Fruit fly (Drosophila melanogaster): ENCODE results near the gene CG13599.

Gene CG13599

DNA sequence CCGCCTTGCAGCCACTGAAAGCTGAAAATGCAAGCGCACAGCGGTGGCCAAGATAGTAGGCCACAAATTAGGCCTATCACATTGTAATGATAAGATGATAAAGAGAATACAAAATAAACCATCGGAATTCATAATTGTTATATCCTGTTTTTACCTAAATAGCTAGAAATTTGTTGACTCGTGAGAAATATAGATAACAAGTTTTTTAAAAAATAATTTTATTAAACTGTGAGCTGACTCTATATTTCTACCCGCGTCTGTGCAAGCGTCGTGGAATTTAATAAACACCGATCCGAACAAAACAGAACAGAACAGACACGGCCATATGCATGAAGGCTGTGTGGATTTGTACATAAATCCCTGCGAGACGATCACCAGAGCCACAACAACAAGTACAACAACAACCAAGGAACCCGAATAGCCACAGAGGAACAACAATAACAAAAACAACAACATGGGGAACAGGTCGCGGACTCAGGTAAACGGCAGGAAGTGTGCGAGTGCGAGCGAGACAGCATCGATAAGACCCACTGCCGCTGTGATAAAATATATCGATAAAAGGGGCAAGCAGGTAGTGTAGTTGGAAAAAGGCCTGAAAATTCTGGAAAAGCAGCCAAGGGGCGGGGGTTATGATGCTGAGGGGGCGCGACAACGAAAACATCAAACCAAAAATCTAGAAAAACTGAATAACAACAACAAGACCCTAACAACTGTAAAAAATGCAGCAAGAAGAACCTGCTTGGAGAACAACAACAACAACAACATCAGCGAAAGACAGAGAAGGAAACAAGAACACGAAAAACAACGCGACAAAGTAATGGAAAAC, 45.0 kb upstream of the CG13599 start (continued):
- peak; percentile 57; the same call in 2 of the 3 replicates for TF ChIP-seq Aef1 (GFP tag; IDR thresholded peaks at IDR 0.05)
- TF ChIP-seq CG11247 (GFP tag; IDR thresholded peaks at IDR 0.05): peak; percentile 56
- TF ChIP-seq CG9215 (GFP tag; IDR thresholded peaks at IDR 0.05): peak; percentile 50; the same call in 1 of the 2 replicates
- peak; percentile 1 for TF ChIP-seq Sry-δ (GFP tag; optimal IDR thresholded peaks at IDR 0.05)
- TF ChIP-seq tin (GFP tag; optimal IDR thresholded peaks at IDR 0.05): peak; percentile 82
- TF ChIP-seq pum (GFP tag; optimal IDR thresholded peaks at IDR 0.05): peak; percentile 80
- TF ChIP-seq CG13287 (GFP tag; IDR thresholded peaks at IDR 0.05; ENCODE audit: partially characterized antibody): no peak
- TF ChIP-seq br (optimal IDR thresholded peaks at IDR 0.05): no peak
- TF ChIP-seq tup (GFP tag; optimal IDR thresholded peaks at IDR 0.05): peak; percentile 36
- TF ChIP-seq CG10959 (GFP tag; IDR thresholded peaks at IDR 0.05): peak; percentile 85
- TF ChIP-seq prd (optimal IDR thresholded peaks at IDR 0.05): no peak
- peak; percentile 92 for TF ChIP-seq prd (GFP tag; IDR thresholded peaks at IDR 0.05)
- TF ChIP-seq Elba2 (GFP tag; optimal IDR thresholded peaks at IDR 0.05): peak; percentile 45
- TF ChIP-seq gt (GFP tag; IDR thresholded peaks at IDR 0.05): peak; percentile 64; the same call in 1 of the 2 replicates
- TF ChIP-seq CG12769 (tag; optimal IDR thresholded peaks at IDR 0.05): peak; percentile 22
- TF ChIP-seq CG1603 (tag; optimal IDR thresholded peaks at IDR 0.05): peak; percentile 76
- TF ChIP-seq CG5245 (GFP tag; optimal IDR thresholded peaks at IDR 0.05): peak; percentile 82
- TF ChIP-seq MESR4 (GFP tag; optimal IDR thresholded peaks at IDR 0.05): peak; percentile 3
- TF ChIP-seq CG14965 (GFP tag; optimal IDR thresholded peaks at IDR 0.05; ENCODE audit: borderline replicate concordance): no peak
- TF ChIP-seq wdn (GFP tag; IDR thresholded peaks at IDR 0.05): 0 out of 2 replicates have a peak, but pooled peaks have one; percentile 41
- peak; percentile 91 for TF ChIP-seq CG6254 (GFP tag; optimal IDR thresholded peaks at IDR 0.05)
- TF ChIP-seq bsh (GFP tag; optimal IDR thresholded peaks at IDR 0.05): peak; percentile 90 to 94
- TF ChIP-seq MBD-R2 (GFP tag; IDR thresholded peaks at IDR 0.05): peak; percentile 42; the same call in 1 of the 2 replicates
- peak; percentile 30 for TF ChIP-seq CG10543 (GFP tag; optimal IDR thresholded peaks at IDR 0.05)
- TF ChIP-seq CG2129 (GFP tag; IDR thresholded peaks at IDR 0.05; ENCODE audit: partially characterized antibody): no peak
- TF ChIP-seq slbo (GFP tag; IDR thresholded peaks at IDR 0.05): peak; percentile 63
- peak; percentile 62 for TF ChIP-seq CG10147 (GFP tag; optimal IDR thresholded peaks at IDR 0.05)
- peak; percentile 52 for TF ChIP-seq kay (GFP tag; optimal IDR thresholded peaks at IDR 0.05)
- peak; percentile 97 for TF ChIP-seq CG10979 (tag; optimal IDR thresholded peaks at IDR 0.05)
- peak; percentile 42 for TF ChIP-seq cad (GFP tag; optimal IDR thresholded peaks at IDR 0.05)
- TF ChIP-seq zfh2 (GFP tag; optimal IDR thresholded peaks at IDR 0.05): peak; percentile 8
- peak; percentile 87 for TF ChIP-seq peb (GFP tag; IDR thresholded peaks at IDR 0.05)
- peak; percentile 59 for TF ChIP-seq Rx (GFP tag; IDR thresholded peaks at IDR 0.05)
- no peak for TF ChIP-seq hkb (optimal IDR thresholded peaks at IDR 0.05)
- TF ChIP-seq hkb (GFP tag; IDR thresholded peaks at IDR 0.05): peak; percentile 87
- TF ChIP-seq CG10321 (GFP tag; IDR thresholded peaks at IDR 0.05): no peak
- peak; percentile 66 for TF ChIP-seq CG17568 (GFP tag; optimal IDR thresholded peaks at IDR 0.05)
- no peak for TF ChIP-seq CG7745 (tag; optimal IDR thresholded peaks at IDR 0.05)
- TF ChIP-seq pros (GFP tag; optimal IDR thresholded peaks at IDR 0.05): peak; percentile 70
- peak; percentile 69 for TF ChIP-seq CG12942 (GFP tag; optimal IDR thresholded peaks at IDR 0.05)
- TF ChIP-seq B-H1 (GFP tag; IDR thresholded peaks at IDR 0.05): peak; percentile 74
- TF ChIP-seq D (optimal IDR thresholded peaks at IDR 0.05): no peak
- peak; percentile 93 for TF ChIP-seq D (GFP tag; optimal IDR thresholded peaks at IDR 0.05)
- TF ChIP-seq CG13624 (GFP tag; optimal IDR thresholded peaks at IDR 0.05): peak; percentile 29
- TF ChIP-seq pita (GFP tag; optimal IDR thresholded peaks at IDR 0.05): no peak
- peak; percentile 78 for TF ChIP-seq ap (GFP tag; IDR thresholded peaks at IDR 0.05)
- TF ChIP-seq Ssrp (tag; optimal IDR thresholded peaks at IDR 0.05): peak; percentile 91
- TF ChIP-seq PHDP (tag; optimal IDR thresholded peaks at IDR 0.05): peak; percentile 86
- peak; percentile 9 for TF ChIP-seq sima (GFP tag; optimal IDR thresholded peaks at IDR 0.05)
- no peak for TF ChIP-seq Dll (GFP tag; IDR thresholded peaks at IDR 0.05; ENCODE audit: partially characterized antibody)
